ENCODE assay signal across 5 fruit fly cellular contexts in the genomic region with DNA sequence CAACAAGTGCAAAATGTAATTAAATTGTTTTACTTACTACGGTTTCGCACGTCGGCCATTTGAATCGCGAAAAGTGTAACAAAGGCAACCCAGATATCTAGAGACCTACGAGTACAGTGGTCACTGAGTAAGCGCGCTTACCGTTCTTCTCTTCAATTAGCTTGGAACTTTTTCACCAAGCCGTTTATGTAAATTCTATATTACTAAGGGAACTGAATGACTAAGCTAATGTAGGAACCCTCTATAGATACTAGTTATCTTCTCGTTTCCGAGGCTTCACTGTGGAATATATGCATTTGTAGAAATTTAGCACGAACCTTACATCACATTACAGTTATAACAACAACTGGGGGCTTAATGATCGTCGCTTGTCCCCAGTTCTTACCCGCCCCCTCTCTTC.
TF ChIP-seq lines count a peak whose summit lies in the region.

No protein-coding gene starts in this region.

- TF ChIP-seq CTCF in whole organism, embryonic (GFP tag; optimal IDR thresholded peaks at IDR 0.05; lab: Kevin White, UChicago): no peak

TF ChIP-seq in whole organism, adult, 20 proteins besides CTCF, POLR2A, EP300 and RAD21 (continues in another document):
- TF ChIP-seq CG7101 (tag; optimal IDR thresholded peaks at IDR 0.05; lab: Kevin White, UChicago) (peak; percentile 89), Clk (GFP tag; optimal IDR thresholded peaks at IDR 0.05; lab: Kevin White, UChicago) (no peak), Crg-1 (GFP tag; optimal IDR thresholded peaks at IDR 0.05; lab: Kevin White, UChicago) (peak; percentile 78), cic (GFP tag; optimal IDR thresholded peaks at IDR 0.05; lab: Kevin White, UChicago) (no peak), CG7045 (GFP tag; optimal IDR thresholded peaks at IDR 0.05; lab: Kevin White, UChicago) (peak; percentile 49), CG1620 (GFP tag; optimal IDR thresholded peaks at IDR 0.05; lab: Kevin White, UChicago) (peak; percentile 84), CG12768 (GFP tag; optimal IDR thresholded peaks at IDR 0.05; lab: Kevin White, UChicago) (peak; percentile 56), kay (GFP tag; lab: Kevin White, UChicago; ENCODE audit: borderline replicate concordance) (no peak), toe (GFP tag; optimal IDR thresholded peaks at IDR 0.05; lab: Kevin White, UChicago) (peak; percentile 61), cnc (optimal IDR thresholded peaks at IDR 0.05; lab: Kevin White, UChicago) (no peak), CG33017 (tag; optimal IDR thresholded peaks at IDR 0.05; lab: Kevin White, UChicago) (peak; percentile 71), tj (GFP tag; optimal IDR thresholded peaks at IDR 0.05; lab: Kevin White, UChicago) (peak; percentile 36), CG14711 (tag; optimal IDR thresholded peaks at IDR 0.05; lab: Kevin White, UChicago) (peak; percentile 81), bab1 (GFP tag; optimal IDR thresholded peaks at IDR 0.05; lab: Kevin White, UChicago) (peak; percentile 98), pad (GFP tag; optimal IDR thresholded peaks at IDR 0.05; lab: Kevin White, UChicago) (peak; percentile 71), Mnt (GFP tag; optimal IDR thresholded peaks at IDR 0.05; lab: Kevin White, UChicago) (peak; percentile 42), Hr96 (GFP tag; optimal IDR thresholded peaks at IDR 0.05; lab: Kevin White, UChicago) (peak; percentile 78)

TF ChIP-seq in whole organism, embryonic, 481 proteins besides CTCF, POLR2A, EP300 and RAD21 (continues in another document):
- TF ChIP-seq Ada2b (GFP tag; IDR thresholded peaks at IDR 0.05; lab: Robert Waterston, UW) (0 out of 2 replicates have a peak, but pooled peaks have one; percentile 49), rib (GFP tag; IDR thresholded peaks at IDR 0.05; lab: Robert Waterston, UW) (no peak), CG7928 (GFP tag; optimal IDR thresholded peaks at IDR 0.05; lab: Kevin White, UChicago) (no peak), CG6683 (GFP tag; optimal IDR thresholded peaks at IDR 0.05; lab: Kevin White, UChicago) (no peak), CG10654 (GFP tag; optimal IDR thresholded peaks at IDR 0.05; lab: Kevin White, UChicago) (no peak), stc (GFP tag; IDR thresholded peaks at IDR 0.05; lab: Robert Waterston, UW) (peak; percentile 21; the same call in 1 of the 2 replicates), CG8290 (GFP tag; optimal IDR thresholded peaks at IDR 0.05; lab: Kevin White, UChicago) (no peak), CG8290 (tag; optimal IDR thresholded peaks at IDR 0.05; lab: Kevin White, UChicago) (peak in 1 of 2 experiments; percentile 31), CG4404 (GFP tag; IDR thresholded peaks at IDR 0.05; lab: Robert Waterston, UW) (peak; percentile 36), CG18599 (GFP tag; optimal IDR thresholded peaks at IDR 0.05; lab: Kevin White, UChicago) (no peak), pros (GFP tag; optimal IDR thresholded peaks at IDR 0.05; lab: Kevin White, UChicago) (no peak), CG6689 (GFP tag; IDR thresholded peaks at IDR 0.05; lab: Robert Waterston, UW) (peak; percentile 36; the same call in 1 of the 2 replicates), sug (tag; optimal IDR thresholded peaks at IDR 0.05; lab: Kevin White, UChicago) (no peak), tgo (GFP tag; IDR thresholded peaks at IDR 0.05; lab: Robert Waterston, UW) (peak; percentile 42; the same call in 2 of the 3 replicates), twi (tag; optimal IDR thresholded peaks at IDR 0.05; lab: Kevin White, UChicago) (no peak), CG12219 (GFP tag; optimal IDR thresholded peaks at IDR 0.05; lab: Kevin White, UChicago) (no peak), CG7357 (GFP tag; IDR thresholded peaks at IDR 0.05; lab: Robert Waterston, UW) (0 out of 3 replicates have a peak, but pooled peaks have one; percentile 28)

TF ChIP-seq in whole organism, prepupa, 60 proteins besides CTCF, POLR2A, EP300 and RAD21 (continues in another document):
- TF ChIP-seq CG1621 (tag; optimal IDR thresholded peaks at IDR 0.05; lab: Kevin White, UChicago): peak; percentile 40
- TF ChIP-seq eg (GFP tag; IDR thresholded peaks at IDR 0.05; lab: Robert Waterston, UW): peak; percentile 88
- TF ChIP-seq Smox (GFP tag; optimal IDR thresholded peaks at IDR 0.05; lab: Kevin White, UChicago): peak; percentile 13
- TF ChIP-seq dac (GFP tag; optimal IDR thresholded peaks at IDR 0.05; lab: Kevin White, UChicago): peak; percentile 26
- TF ChIP-seq CG31627 (GFP tag; optimal IDR thresholded peaks at IDR 0.05; lab: Kevin White, UChicago): peak; percentile 33
- no peak for TF ChIP-seq Blimp-1 (GFP tag; optimal IDR thresholded peaks at IDR 0.05; lab: Kevin White, UChicago)
- peak; percentile 75 for TF ChIP-seq Gug (GFP tag; IDR thresholded peaks at IDR 0.05; lab: Robert Waterston, UW)
- TF ChIP-seq salr (GFP tag; optimal IDR thresholded peaks at IDR 0.05; lab: Kevin White, UChicago): peak in 1 of 2 experiments; percentile 50
- peak; percentile 63 for TF ChIP-seq CG10669 (GFP tag; optimal IDR thresholded peaks at IDR 0.05; lab: Kevin White, UChicago)
- no peak for TF ChIP-seq CG9139 (GFP tag; optimal IDR thresholded peaks at IDR 0.05; lab: Kevin White, UChicago)
- TF ChIP-seq CG6808 (GFP tag; optimal IDR thresholded peaks at IDR 0.05; lab: Kevin White, UChicago): no peak
- peak; percentile 47 for TF ChIP-seq cyc (GFP tag; optimal IDR thresholded peaks at IDR 0.05; lab: Kevin White, UChicago)
- peak; percentile 45 for TF ChIP-seq CG10631 (GFP tag; optimal IDR thresholded peaks at IDR 0.05; lab: Kevin White, UChicago)
- TF ChIP-seq dsx (GFP tag; optimal IDR thresholded peaks at IDR 0.05; lab: Kevin White, UChicago; ENCODE audit: poor library complexity, severe bottlenecking): peak; percentile 50
- TF ChIP-seq fd85E (GFP tag; optimal IDR thresholded peaks at IDR 0.05; lab: Kevin White, UChicago): no peak
- TF ChIP-seq CG8632 (GFP tag; optimal IDR thresholded peaks at IDR 0.05; lab: Kevin White, UChicago): peak; percentile 3
- TF ChIP-seq Sox102F (GFP tag; optimal IDR thresholded peaks at IDR 0.05; lab: Kevin White, UChicago): no peak
- TF ChIP-seq CG4318 (GFP tag; optimal IDR thresholded peaks at IDR 0.05; lab: Kevin White, UChicago): peak; percentile 57

TF ChIP-seq in whole organism, pupa, 21 proteins besides CTCF, POLR2A, EP300 and RAD21 (continues in another document):
- TF ChIP-seq CG10348 (GFP tag; IDR thresholded peaks at IDR 0.05; lab: Robert Waterston, UW) (peak; percentile 52), CG4496 (GFP tag; IDR thresholded peaks at IDR 0.05; lab: Robert Waterston, UW) (peak; percentile 93), CG32121 (GFP tag; IDR thresholded peaks at IDR 0.05; lab: Robert Waterston, UW) (peak; percentile 87), CG8159 (tag; optimal IDR thresholded peaks at IDR 0.05; lab: Kevin White, UChicago) (peak; percentile 55), Snoo (tag; optimal IDR thresholded peaks at IDR 0.05; lab: Kevin White, UChicago) (no peak), CG17806 (tag; optimal IDR thresholded peaks at IDR 0.05; lab: Kevin White, UChicago) (peak; percentile 60), CG12605 (GFP tag; IDR thresholded peaks at IDR 0.05; lab: Robert Waterston, UW) (peak; percentile 73), CG14655 (GFP tag; optimal IDR thresholded peaks at IDR 0.05; lab: Kevin White, UChicago) (peak; percentile 67), D1 (tag; optimal IDR thresholded peaks at IDR 0.05; lab: Kevin White, UChicago) (no peak), Pif1A (GFP tag; optimal IDR thresholded peaks at IDR 0.05; lab: Kevin White, UChicago) (peak; percentile 16), Pif1B (GFP tag; optimal IDR thresholded peaks at IDR 0.05; lab: Kevin White, UChicago) (no peak), CG9948 (tag; optimal IDR thresholded peaks at IDR 0.05; lab: Kevin White, UChicago) (peak; percentile 56), CG15710 (tag; optimal IDR thresholded peaks at IDR 0.05; lab: Kevin White, UChicago) (peak; percentile 67), CG13204 (GFP tag; optimal IDR thresholded peaks at IDR 0.05; lab: Kevin White, UChicago) (no peak), gl (tag; optimal IDR thresholded peaks at IDR 0.05; lab: Kevin White, UChicago) (no peak), CG8301 (tag; optimal IDR thresholded peaks at IDR 0.05; lab: Kevin White, UChicago) (peak; percentile 64), rn (GFP tag; IDR thresholded peaks at IDR 0.05; lab: Robert Waterston, UW) (peak; percentile 66; the same call in 1 of the 2 replicates), EcR (GFP tag; optimal IDR thresholded peaks at IDR 0.05; lab: Kevin White, UChicago) (no peak), fd96Ca (GFP tag; IDR thresholded peaks at IDR 0.05; lab: Robert Waterston, UW) (peak; percentile 91), Ets98B (GFP tag; IDR thresholded peaks at IDR 0.05; lab: Robert Waterston, UW) (peak; percentile 89)

TF ChIP-seq in whole organism, wandering third instar larva, 38 proteins besides CTCF, POLR2A, EP300 and RAD21:
- TF ChIP-seq CrebA (GFP tag; optimal IDR thresholded peaks at IDR 0.05; lab: Kevin White, UChicago; ENCODE audit: borderline replicate concordance) (no peak), h (GFP tag; optimal IDR thresholded peaks at IDR 0.05; lab: Kevin White, UChicago) (peak; percentile 0), dl (GFP tag; optimal IDR thresholded peaks at IDR 0.05; lab: Kevin White, UChicago; ENCODE audit: insufficient read depth in 1 of 2, partially characterized antibody in 2 of 2) (no peak), foxo (GFP tag; optimal IDR thresholded peaks at IDR 0.05; lab: Kevin White, UChicago) (peak in 1 of 2 experiments; percentile 32), HLH106 (tag; optimal IDR thresholded peaks at IDR 0.05; lab: Kevin White, UChicago) (peak; percentile 13), OdsH (GFP tag; optimal IDR thresholded peaks at IDR 0.05; lab: Kevin White, UChicago) (peak; percentile 6)
